Worm (Caenorhabditis elegans) whole organism, L4 larva: ENCODE data around the gene cut-2.

ENCODE experiments used
- F44E2.7 ChIP-seq: fragments of 200-800 bp; sonication (Bioruptor generic); IDR thresholded peaks from 2 replicates; pipeline ENCODE4 v2.1.2; 2022; ENCODE audit warnings: missing genetic modification characterization, missing compliant biosample characterization
- T26A8.4 ChIP-seq: fragments of 200-800 bp; sonication (Bioruptor generic); IDR thresholded peaks from 2 replicates; pipeline ENCODE4 v1.3.6; 2022; ENCODE audit warnings: missing genetic modification characterization, missing compliant biosample characterization
- Y105C5A.15 ChIP-seq: fragments of 200-800 bp; sonication (Bioruptor generic); IDR thresholded peaks from 2 replicates; pipeline ENCODE4 v1.3.6; 2022; ENCODE audit warnings: missing genetic modification characterization, missing compliant biosample characterization
- Y5F2A.4 ChIP-seq: fragments of 200-800 bp; sonication (Bioruptor generic); optimal IDR thresholded peaks from 2 replicates; lab custom pipeline; 2018; ENCODE audit warnings: mild to moderate bottlenecking, missing genetic modification characterization, missing compliant biosample characterization
- Y75B8A.6 ChIP-seq: fragments of 200-800 bp; sonication (Bioruptor generic); IDR thresholded peaks from 2 replicates; pipeline ENCODE4 v1.3.6; 2022; ENCODE audit warnings: missing genetic modification reagents, missing genetic modification characterization, missing compliant biosample characterization
- ama-1 ChIP-seq: fragments of 150-350 bp; optimal IDR thresholded peaks from 2 replicates; lab custom pipeline; 2014; ENCODE audit warnings: inconsistent platforms, mixed read lengths
- arid-1 ChIP-seq: fragments of 200-800 bp; sonication (Bioruptor generic); conservative IDR thresholded peaks from 2 replicates; pipeline ENCODE4 v1.3.6; 2022; ENCODE audit warnings: missing genetic modification reagents, missing genetic modification characterization, missing compliant biosample characterization
- ceh-62 ChIP-seq: sonication (generic microtip); optimal IDR thresholded peaks from 2 replicates; lab custom pipeline; 2017; ENCODE audit warnings: missing biosample characterization, missing genetic modification characterization
- ceh-82 ChIP-seq: sonication (generic microtip); optimal IDR thresholded peaks from 2 replicates; lab custom pipeline; 2017; ENCODE audit warnings: missing biosample characterization, missing genetic modification characterization
- ces-1 ChIP-seq: fragments of 150-350 bp; sonication (generic microtip); optimal IDR thresholded peaks from 4 replicates; lab custom pipeline; 2014; ENCODE audit warnings: missing biosample characterization, missing genetic modification reagents, missing genetic modification characterization
- dmd-6 ChIP-seq: fragments of 200-800 bp; sonication (Bioruptor generic); IDR thresholded peaks from 2 replicates; pipeline ENCODE4 v1.3.6; 2022; ENCODE audit warnings: missing genetic modification reagents, missing genetic modification characterization, missing compliant biosample characterization
- dmd-8 ChIP-seq: fragments of 200-800 bp; sonication (Bioruptor generic); IDR thresholded peaks from 2 replicates; pipeline ENCODE4 v1.3.6; 2022; ENCODE audit warnings: missing genetic modification characterization, missing compliant biosample characterization
- dve-1 ChIP-seq: sonication (generic microtip); optimal IDR thresholded peaks from 2 replicates; lab custom pipeline; 2017; ENCODE audit warnings: antibody characterized with exemption, mild to moderate bottlenecking, missing genetic modification characterization, missing compliant biosample characterization; ENCODE audit not compliant: insufficient read depth
- egl-43 ChIP-seq: fragments of 200-800 bp; sonication (Bioruptor generic); IDR thresholded peaks from 2 replicates; pipeline ENCODE4 v1.3.6; 2022; ENCODE audit warnings: missing genetic modification reagents, missing genetic modification characterization, missing compliant biosample characterization
- fos-1 ChIP-seq: fragments of 150-350 bp; optimal IDR thresholded peaks from 2 replicates; lab custom pipeline; 2014; ENCODE audit warnings: missing biosample characterization, missing genetic modification characterization
- jun-1 ChIP-seq: fragments of 150-350 bp; optimal IDR thresholded peaks from 2 replicates; lab custom pipeline; 2014; ENCODE audit warnings: missing biosample characterization, missing genetic modification reagents, missing genetic modification characterization
- lim-7 ChIP-seq: fragments of 200-800 bp; sonication (Bioruptor generic); IDR thresholded peaks from 2 replicates; pipeline ENCODE4 v1.3.6; 2022; ENCODE audit warnings: missing genetic modification characterization, missing compliant biosample characterization
- lin-29 ChIP-seq: fragments of 200-800 bp; sonication (Bioruptor generic); IDR thresholded peaks from 2 replicates; pipeline ENCODE4 v1.3.6; 2022; ENCODE audit warnings: missing genetic modification reagents, missing genetic modification characterization, missing compliant biosample characterization
- lin-38 ChIP-seq: fragments of 200-800 bp; sonication (Bioruptor generic); IDR thresholded peaks from 2 replicates; pipeline ENCODE4 v1.3.6; 2022; ENCODE audit warnings: missing genetic modification reagents, missing genetic modification characterization, missing compliant biosample characterization
- lin-39 ChIP-seq: fragments of 150-350 bp; optimal IDR thresholded peaks from 2 replicates; lab custom pipeline; 2014; ENCODE audit warnings: missing biosample characterization, missing genetic modification reagents, missing genetic modification characterization
- lsy-2 ChIP-seq, 2 experiments: fragments of 150-350 bp in 1 of 2; sonication (generic microtip) in 1 of 2; optimal IDR thresholded peaks; 2 replicates each; lab custom pipeline; 2014 to 2017; ENCODE audit warnings: missing biosample characterization in 2 of 2, missing genetic modification characterization in 2 of 2
- madf-9 ChIP-seq: fragments of 200-800 bp; sonication (Bioruptor generic); conservative IDR thresholded peaks from 2 replicates; pipeline ENCODE4 v1.3.6; 2022; ENCODE audit warnings: missing genetic modification reagents, missing genetic modification characterization, missing compliant biosample characterization
- mep-1 ChIP-seq: fragments of 150-350 bp; sonication (generic microtip); optimal IDR thresholded peaks from 3 replicates; lab custom pipeline; 2014; ENCODE audit warnings: missing biosample characterization, missing genetic modification characterization
- mxl-2 ChIP-seq: fragments of 200-800 bp; sonication (Bioruptor generic); conservative IDR thresholded peaks from 2 replicates; pipeline ENCODE4 v1.3.6; 2022; ENCODE audit warnings: missing genetic modification reagents, missing genetic modification characterization, missing compliant biosample characterization
- nhr-111 ChIP-seq: fragments of 200-800 bp; sonication (Bioruptor generic); optimal IDR thresholded peaks from 2 replicates; lab custom pipeline; 2018; ENCODE audit warnings: mild to moderate bottlenecking, missing genetic modification characterization, missing compliant biosample characterization
- nhr-28 ChIP-seq: fragments of 150-350 bp; optimal IDR thresholded peaks from 2 replicates; lab custom pipeline; 2014; ENCODE audit warnings: missing biosample characterization, missing genetic modification characterization
- nhr-42 ChIP-seq: fragments of 200-800 bp; sonication (Bioruptor generic); IDR thresholded peaks from 2 replicates; pipeline ENCODE4 v1.3.6; 2022; ENCODE audit warnings: missing genetic modification characterization, missing compliant biosample characterization
- nhr-76 ChIP-seq: fragments of 150-350 bp; optimal IDR thresholded peaks from 2 replicates; lab custom pipeline; 2014; ENCODE audit warnings: missing biosample characterization, missing genetic modification characterization
- pha-4 ChIP-seq, 2 experiments: fragments of 150-350 bp in 1 of 2; fragments of 200-800 bp in 1 of 2; sonication (Bioruptor generic) in 1 of 2; IDR thresholded peaks in 1 of 2; optimal IDR thresholded peaks in 1 of 2; 2 replicates each; pipeline versions ENCODE4 v1.3.6 to Lab custom; 2014 to 2022; ENCODE audit warnings: missing genetic modification characterization in 2 of 2, missing genetic modification reagents in 2 of 2, missing biosample characterization in 1 of 2, missing compliant biosample characterization in 1 of 2
- php-3 ChIP-seq: fragments of 200-800 bp; sonication (Bioruptor generic); IDR thresholded peaks from 2 replicates; pipeline ENCODE4 v1.3.6; 2022; ENCODE audit warnings: missing genetic modification reagents, missing genetic modification characterization, missing compliant biosample characterization
- sdz-12 ChIP-seq: fragments of 200-800 bp; sonication (Bioruptor generic); optimal IDR thresholded peaks from 2 replicates; lab custom pipeline; 2018; ENCODE audit warnings: mild to moderate bottlenecking, missing genetic modification characterization, missing compliant biosample characterization
- set-16 ChIP-seq: fragments of 200-800 bp; sonication (Bioruptor generic); IDR thresholded peaks from 2 replicates; pipeline ENCODE4 v1.3.6; 2022; ENCODE audit warnings: missing genetic modification reagents, missing genetic modification characterization, missing compliant biosample characterization
- snpc-1.2 ChIP-seq: fragments of 200-800 bp; sonication (Bioruptor generic); IDR thresholded peaks from 2 replicates; pipeline ENCODE4 v1.3.6; 2022; ENCODE audit warnings: missing genetic modification reagents, missing genetic modification characterization, missing compliant biosample characterization
- spr-1 ChIP-seq: sonication (generic microtip); optimal IDR thresholded peaks from 2 replicates; lab custom pipeline; 2016; ENCODE audit warnings: mild to moderate bottlenecking, missing genetic modification characterization, missing compliant biosample characterization
- unc-130 ChIP-seq: sonication (generic microtip); optimal IDR thresholded peaks from 2 replicates; lab custom pipeline; 2016; ENCODE audit warnings: missing genetic modification reagents, missing genetic modification characterization, missing compliant biosample characterization

cut-2 gene

DNA sequence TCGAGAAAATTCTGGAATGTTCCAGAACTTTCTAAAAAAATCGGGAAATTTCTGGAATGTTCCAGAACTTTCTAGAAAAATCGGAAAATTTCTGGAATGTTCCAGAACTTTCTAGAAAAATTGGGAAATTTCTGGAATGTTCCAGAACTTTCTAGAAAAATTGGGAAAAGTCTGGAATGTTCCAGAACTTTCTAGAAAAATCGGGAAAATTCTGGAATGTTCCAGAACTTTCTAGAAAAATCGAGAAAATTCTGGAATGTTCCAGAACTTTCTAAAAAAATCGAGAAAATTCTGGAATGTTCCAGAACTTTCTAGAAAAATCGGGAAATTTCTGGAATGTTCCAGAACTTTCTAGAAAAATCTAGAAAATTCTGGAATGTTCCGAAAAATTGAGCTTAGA is 25.5 kb downstream of the cut-2 start:
- peak; percentile 34; the same call in 1 of the 2 replicates for TF ChIP-seq lin-38 (GFP tag; lab: Robert Waterston, UW)

DNA sequence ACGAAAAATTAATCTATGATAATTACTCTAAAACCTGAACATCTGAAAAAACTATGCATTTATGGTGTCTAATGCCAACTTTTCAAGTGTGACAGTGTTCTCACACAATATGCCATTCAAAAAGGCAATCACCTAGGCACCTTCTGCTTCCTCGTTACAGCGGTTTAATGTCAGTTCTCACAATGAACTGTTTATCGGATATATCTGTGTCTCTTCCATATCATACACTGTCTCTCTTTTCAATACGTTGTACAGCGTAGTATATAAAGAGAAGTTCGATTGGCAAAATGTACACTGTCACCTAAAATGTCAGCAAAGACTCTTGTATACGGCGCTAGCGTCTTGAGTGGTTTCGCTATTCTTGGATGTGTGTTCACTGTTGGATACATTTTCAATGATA is 26.9 kb downstream of the cut-2 start, which contains the start of gene col-162:
Gene col-162 (plus strand): TSS at position 301 of the 400 bp plus-strand sequence.
- no peak for TF ChIP-seq ceh-82 (tag; lab: Kevin White, UChicago)
- TF ChIP-seq nhr-42, result no peak
- no peak for TF ChIP-seq Y75B8A.6 (GFP tag; lab: Robert Waterston, UW)
- no peak for TF ChIP-seq unc-130 (GFP tag; lab: Kevin White, UChicago)
- no peak for TF ChIP-seq T26A8.4 (GFP tag; lab: Robert Waterston, UW)
- no peak for TF ChIP-seq lin-39 (tag; lab: Kevin White, UChicago)
- no peak for TF ChIP-seq nhr-28 (tag; lab: Kevin White, UChicago)
- no peak for TF ChIP-seq php-3 (GFP tag; lab: Robert Waterston, UW)
- TF ChIP-seq Y5F2A.4 (GFP tag; lab: Kevin White, UChicago), result no peak
- no peak for TF ChIP-seq mxl-2 (GFP tag; lab: Robert Waterston, UW)
- no peak for TF ChIP-seq arid-1 (GFP tag; lab: Robert Waterston, UW)
- no peak for TF ChIP-seq ceh-62 (tag; lab: Kevin White, UChicago)
- no peak for TF ChIP-seq jun-1 (tag; lab: Kevin White, UChicago)
- no peak for TF ChIP-seq nhr-76 (tag; lab: Kevin White, UChicago)
- no peak for TF ChIP-seq dmd-6 (GFP tag; lab: Robert Waterston, UW)
- TF ChIP-seq egl-43 (GFP tag; lab: Robert Waterston, UW), result no peak
- no peak for TF ChIP-seq spr-1 (tag; lab: Kevin White, UChicago)
- TF ChIP-seq, all 104 proteins: peak for 0

DNA sequence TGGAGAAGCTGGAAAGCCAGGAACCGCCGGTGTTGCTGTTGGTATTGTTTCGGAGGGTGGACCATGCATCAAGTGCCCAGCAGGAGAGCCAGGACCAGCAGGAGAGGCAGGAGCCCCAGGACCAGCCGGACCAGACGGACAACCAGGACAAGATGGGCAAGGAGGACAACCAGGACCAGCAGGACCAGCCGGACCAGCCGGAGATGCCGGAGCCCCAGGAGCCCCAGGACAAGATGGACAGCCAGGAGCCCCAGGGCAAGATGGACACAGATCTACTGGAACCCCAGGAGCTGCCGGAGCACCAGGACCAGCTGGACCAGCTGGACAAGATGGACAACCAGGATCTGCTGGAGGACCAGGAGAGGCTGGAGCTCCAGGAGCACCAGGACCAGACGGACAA is 28.1 kb downstream of the cut-2 start:
- TF ChIP-seq sdz-12 (GFP tag; lab: Kevin White, UChicago) (no peak), T26A8.4 (GFP tag; lab: Robert Waterston, UW) (0 out of 2 replicates have a peak, but pooled peaks have one; percentile 44), lsy-2 (tag; optimal IDR thresholded peaks at IDR 0.05; lab: Kevin White, UChicago) (no peak), Y75B8A.6 (GFP tag; lab: Robert Waterston, UW) (no peak), lin-29 (no peak), ama-1 (lab: Kevin White, UChicago) (no peak), dve-1 (tag; lab: Kevin White, UChicago) (no peak), dmd-8 (GFP tag; lab: Robert Waterston, UW) (0 out of 2 replicates have a peak, but pooled peaks have one; percentile 40), F44E2.7 (GFP tag; lab: Robert Waterston, UW) (0 out of 2 replicates have a peak, but pooled peaks have one; percentile 25), lin-38 (GFP tag; lab: Robert Waterston, UW) (peak; percentile 22; the same call in 1 of the 2 replicates), mep-1 (tag; lab: Kevin White, UChicago) (no peak), ces-1 (GFP tag; lab: Kevin White, UChicago) (no peak), Y105C5A.15 (GFP tag; lab: Robert Waterston, UW) (no peak), set-16 (peak; percentile 98), lim-7 (GFP tag; lab: Robert Waterston, UW) (0 out of 2 replicates have a peak, but pooled peaks have one; percentile 17), fos-1 (tag; lab: Kevin White, UChicago) (no peak), snpc-1.2 (GFP tag; lab: Robert Waterston, UW) (peak; percentile 38; the same call in 1 of the 2 replicates), madf-9 (GFP tag; lab: Robert Waterston, UW) (no peak), pha-4 (GFP tag; IDR thresholded peaks at IDR 0.05; lab: Robert Waterston, UW) (no peak), pha-4 (tag; optimal IDR thresholded peaks at IDR 0.05; lab: Kevin White, UChicago) (no peak), nhr-111 (GFP tag; lab: Kevin White, UChicago) (no peak)
